Worm (Caenorhabditis elegans): Measurements from ENCODE around the gene str-254.

The str-254 gene

ce11 chrV:16175757-16176156, 22.5 kb upstream of the str-254 start, which contains the start of gene cyp-33D1:
cyp-33D1 (minus strand) TSS chrV:16175857.
- no peak for TF ChIP-seq fkh-6 (tag; optimal IDR thresholded peaks at IDR 0.05)
- TF ChIP-seq fax-1 (tag; optimal IDR thresholded peaks at IDR 0.05): no peak
- TF ChIP-seq lim-6 (tag; optimal IDR thresholded peaks at IDR 0.05): no peak
- no peak for TF ChIP-seq ceh-2 (tag; optimal IDR thresholded peaks at IDR 0.05)
- no peak for TF ChIP-seq npax-4 (tag; optimal IDR thresholded peaks at IDR 0.05)
- TF ChIP-seq pha-4 (tag; optimal IDR thresholded peaks at IDR 0.05): no peak
- TF ChIP-seq ref-2 (tag; optimal IDR thresholded peaks at IDR 0.05): no peak
- TF ChIP-seq pat-9 (tag; optimal IDR thresholded peaks at IDR 0.05): no peak
- TF ChIP-seq elt-2 (tag; optimal IDR thresholded peaks at IDR 0.05): no peak
- TF ChIP-seq tbx-2 (tag; optimal IDR thresholded peaks at IDR 0.05): no peak
- no peak for TF ChIP-seq dmd-4 (tag; optimal IDR thresholded peaks at IDR 0.05; ENCODE audit: borderline replicate concordance)
- no peak for TF ChIP-seq pros-1 (tag; optimal IDR thresholded peaks at IDR 0.05)
- TF ChIP-seq mec-3 (tag; optimal IDR thresholded peaks at IDR 0.05; ENCODE audit: borderline replicate concordance): no peak
- no peak for TF ChIP-seq ceh-24 (tag; optimal IDR thresholded peaks at IDR 0.05)
- TF ChIP-seq gmeb-2 (tag; optimal IDR thresholded peaks at IDR 0.05): no peak
- TF ChIP-seq ceh-22 (tag; optimal IDR thresholded peaks at IDR 0.05): no peak
- TF ChIP-seq C38D4.7 (GFP tag; optimal IDR thresholded peaks at IDR 0.05): no peak
- no peak for TF ChIP-seq ceh-6 (GFP tag; optimal IDR thresholded peaks at IDR 0.05)

- TF ChIP-seq fax-1 (tag; optimal IDR thresholded peaks at IDR 0.05): no peak
- peak; percentile 65 for TF ChIP-seq elt-2 (tag; optimal IDR thresholded peaks at IDR 0.05)
These were observed 22.0 kb upstream of the str-254 start for ce11 chrV:16175227-16175626.

ce11 chrV:16174109-16174508, 20.8 kb upstream of the str-254 start:
- TF ChIP-seq elt-2 (tag; optimal IDR thresholded peaks at IDR 0.05) (peak; percentile 93), pha-2 (tag; optimal IDR thresholded peaks at IDR 0.05) (no peak)

- no peak for TF ChIP-seq ceh-24 (tag; optimal IDR thresholded peaks at IDR 0.05)
- no peak for TF ChIP-seq sdc-2 (tag; optimal IDR thresholded peaks at IDR 0.05)
- no peak for TF ChIP-seq che-1 (tag; optimal IDR thresholded peaks at IDR 0.05)
- TF ChIP-seq ceh-2 (tag; optimal IDR thresholded peaks at IDR 0.05): no peak
- no peak for TF ChIP-seq fkh-10 (GFP tag; optimal IDR thresholded peaks at IDR 0.05)
- no peak for TF ChIP-seq ceh-14 (tag; optimal IDR thresholded peaks at IDR 0.05)
- TF ChIP-seq ceh-19 (GFP tag; optimal IDR thresholded peaks at IDR 0.05): no peak
- no peak for TF ChIP-seq Y22D7AL.16 (tag; optimal IDR thresholded peaks at IDR 0.05)
- TF ChIP-seq ceh-34 (tag; optimal IDR thresholded peaks at IDR 0.05): no peak
- TF ChIP-seq hlh-13 (GFP tag; optimal IDR thresholded peaks at IDR 0.05): no peak
- TF ChIP-seq ama-1 (optimal IDR thresholded peaks at IDR 0.05): no peak
- TF ChIP-seq mec-3 (tag; optimal IDR thresholded peaks at IDR 0.05; ENCODE audit: borderline replicate concordance): no peak
- TF ChIP-seq pha-4 (tag; optimal IDR thresholded peaks at IDR 0.05): no peak
- TF ChIP-seq nfya-1 (tag; optimal IDR thresholded peaks at IDR 0.05): no peak
- TF ChIP-seq unc-42 (tag; optimal IDR thresholded peaks at IDR 0.05): no peak
- TF ChIP-seq unc-55 (GFP tag; optimal IDR thresholded peaks at IDR 0.05): no peak
- no peak for TF ChIP-seq unc-86 (tag; optimal IDR thresholded peaks at IDR 0.05)
These were observed 18.4 kb upstream of the str-254 start, which contains the start of gene K05D4.9 for ce11 chrV:16171721-16172120. K05D4.9 (minus strand) TSS chrV:16171821.

ce11 chrV:16169026-16169425, 15.8 kb upstream of the str-254 start, which contains the start of gene str-111:
str-111 (minus strand) TSS chrV:16169126.
- no peak for TF ChIP-seq ceh-14 (tag; optimal IDR thresholded peaks at IDR 0.05)

ce11 chrV:16165936-16166335, 12.7 kb upstream of the str-254 start, which contains the start of gene str-108:
str-108 (plus strand) TSS chrV:16166236.
- no peak for TF ChIP-seq hlh-8 (tag; optimal IDR thresholded peaks at IDR 0.05)
